Fruit fly (Drosophila melanogaster) whole organism, embryonic: ENCODE data around the gene Cht5.

Experiments used
- CG1024 ChIP-seq: fragments of 200-800 bp; sonication (Bioruptor generic); IDR thresholded peaks from 2 replicates; pipeline ENCODE4 v1.3.6; 2022; ENCODE audit warnings: missing biosample characterization, missing genetic modification characterization
- CG10366 ChIP-seq: fragments of 200-800 bp; sonication (Bioruptor generic); IDR thresholded peaks from 2 replicates; pipeline ENCODE4 v1.3.6; 2022; ENCODE audit warnings: missing biosample characterization, missing genetic modification characterization
- CG10543 ChIP-seq: fragments of 200-800 bp; sonication (Bioruptor generic); optimal IDR thresholded peaks from 3 replicates; lab custom pipeline; 2017; ENCODE audit warnings: missing biosample characterization, mild to moderate bottlenecking, missing genetic modification characterization, moderate library complexity
- CG1233 ChIP-seq: fragments of 200-800 bp; sonication (Bioruptor generic); optimal IDR thresholded peaks from 4 replicates; lab custom pipeline; 2018; ENCODE audit warnings: missing biosample characterization, mild to moderate bottlenecking, missing genetic modification characterization
- CG12659 ChIP-seq: fragments of 200-800 bp; sonication (Bioruptor generic); optimal IDR thresholded peaks from 3 replicates; lab custom pipeline; 2017; ENCODE audit warnings: mild to moderate bottlenecking, missing biosample characterization, missing genetic modification reagents, missing genetic modification characterization
- CG12769 ChIP-seq: fragments of 200-800 bp; sonication (Bioruptor generic); optimal IDR thresholded peaks from 2 replicates; lab custom pipeline; 2019; ENCODE audit warnings: missing biosample characterization, mild to moderate bottlenecking, missing genetic modification characterization, moderate library complexity
- CG13775 ChIP-seq: fragments of 200-800 bp; sonication (Bioruptor generic); optimal IDR thresholded peaks from 3 replicates; lab custom pipeline; 2017; ENCODE audit warnings: missing biosample characterization, mild to moderate bottlenecking, missing genetic modification characterization
- CG14860 ChIP-seq: fragments of 200-800 bp; sonication (Bioruptor generic); IDR thresholded peaks from 3 replicates; pipeline ENCODE4 v1.3.6; 2022; ENCODE audit warnings: missing biosample characterization, missing genetic modification characterization; ENCODE audit not compliant: partially characterized antibody
- CG17385 ChIP-seq: fragments of 200-800 bp; sonication (Bioruptor generic); optimal IDR thresholded peaks from 3 replicates; lab custom pipeline; 2018; ENCODE audit warnings: missing biosample characterization, mild to moderate bottlenecking, missing genetic modification characterization
- CG2116 ChIP-seq: fragments of 200-800 bp; sonication (Bioruptor generic); optimal IDR thresholded peaks from 3 replicates; lab custom pipeline; 2018; ENCODE audit warnings: missing biosample characterization, mild to moderate bottlenecking, missing genetic modification characterization
- CG2875 ChIP-seq: fragments of 200-800 bp; sonication (Bioruptor generic); optimal IDR thresholded peaks from 2 replicates; lab custom pipeline; 2017; ENCODE audit warnings: missing biosample characterization, mild to moderate bottlenecking, missing genetic modification characterization, missing genetic modification reagents
- CG3281 ChIP-seq: fragments of 200-800 bp; sonication (Bioruptor generic); optimal IDR thresholded peaks from 3 replicates; lab custom pipeline; 2017; ENCODE audit warnings: missing biosample characterization, mild to moderate bottlenecking, missing genetic modification characterization
- CG43689 ChIP-seq: fragments of 200-800 bp; sonication (Bioruptor generic); IDR thresholded peaks from 2 replicates; pipeline ENCODE4 v1.3.6; 2022; ENCODE audit warnings: missing biosample characterization, missing genetic modification characterization
- CG6254 ChIP-seq: fragments of 200-800 bp; sonication (Bioruptor generic); optimal IDR thresholded peaks from 3 replicates; lab custom pipeline; 2017; ENCODE audit warnings: mild to moderate bottlenecking, missing biosample characterization, missing genetic modification reagents, missing genetic modification characterization
- CG6654 ChIP-seq: fragments of 200-800 bp; sonication (Bioruptor generic); optimal IDR thresholded peaks from 2 replicates; lab custom pipeline; 2017; ENCODE audit warnings: missing biosample characterization, mild to moderate bottlenecking, missing genetic modification characterization
- CG6683 ChIP-seq: fragments of 200-800 bp; sonication (Bioruptor generic); optimal IDR thresholded peaks from 2 replicates; lab custom pipeline; 2017; ENCODE audit warnings: missing biosample characterization, mild to moderate bottlenecking, missing genetic modification characterization, missing genetic modification reagents
- CG7271 ChIP-seq: fragments of 200-800 bp; sonication (Bioruptor generic); optimal IDR thresholded peaks from 2 replicates; lab custom pipeline; 2018; ENCODE audit warnings: missing biosample characterization, mild to moderate bottlenecking, missing genetic modification characterization, moderate library complexity
- CG7556 ChIP-seq: fragments of 200-800 bp; sonication (Bioruptor generic); optimal IDR thresholded peaks from 2 replicates; lab custom pipeline; 2017; ENCODE audit warnings: missing biosample characterization, mild to moderate bottlenecking, missing genetic modification characterization
- CG8944 ChIP-seq: fragments of 200-800 bp; sonication (Bioruptor generic); optimal IDR thresholded peaks from 3 replicates; lab custom pipeline; 2016; ENCODE audit warnings: missing biosample characterization, missing genetic modification characterization
- CG9932 ChIP-seq: fragments of 200-800 bp; sonication (Bioruptor generic); IDR thresholded peaks from 2 replicates; pipeline ENCODE4 v1.3.6; 2022; ENCODE audit warnings: missing biosample characterization, missing genetic modification characterization
- CHES-1-like ChIP-seq: fragments of 200-800 bp; sonication (Bioruptor generic); optimal IDR thresholded peaks from 2 replicates; lab custom pipeline; 2016; ENCODE audit warnings: missing biosample characterization, missing genetic modification characterization
- CTCF ChIP-seq: fragments of 200-800 bp; sonication (Bioruptor generic); optimal IDR thresholded peaks from 2 replicates; lab custom pipeline; 2017; ENCODE audit warnings: missing biosample characterization, mild to moderate bottlenecking, missing genetic modification characterization, moderate library complexity
- Dad ChIP-seq: fragments of 200-800 bp; sonication (Bioruptor generic); optimal IDR thresholded peaks from 3 replicates; lab custom pipeline; 2016; ENCODE audit warnings: missing biosample characterization, missing genetic modification characterization
- Hey ChIP-seq: fragments of 200-800 bp; sonication (Bioruptor generic); optimal IDR thresholded peaks from 3 replicates; lab custom pipeline; 2018; ENCODE audit warnings: missing biosample characterization, mild to moderate bottlenecking, missing genetic modification characterization
- Med ChIP-seq: fragments of 200-800 bp; sonication (Bioruptor generic); peaks from one replicate; lab custom pipeline; 2016; ENCODE audit warnings: missing biosample characterization, missing genetic modification characterization, mild to moderate bottlenecking, inconsistent platforms, moderate library complexity
- NC2β ChIP-seq: fragments of 200-800 bp; sonication (Bioruptor generic); optimal IDR thresholded peaks from 2 replicates; lab custom pipeline; 2016; ENCODE audit warnings: missing biosample characterization, missing genetic modification characterization
- NK7.1 ChIP-seq: fragments of 200-800 bp; sonication (Bioruptor generic); optimal IDR thresholded peaks from 3 replicates; lab custom pipeline; 2016; ENCODE audit warnings: missing biosample characterization, missing genetic modification characterization
- Nf-YA ChIP-seq: fragments of 200-800 bp; sonication (Bioruptor generic); IDR thresholded peaks from 2 replicates; pipeline ENCODE4 v1.3.6; 2022; ENCODE audit warnings: missing biosample characterization, missing genetic modification characterization
- PHDP ChIP-seq: fragments of 200-800 bp; sonication (Bioruptor generic); optimal IDR thresholded peaks from 3 replicates; lab custom pipeline; 2018; ENCODE audit warnings: missing biosample characterization, mild to moderate bottlenecking, missing genetic modification characterization, moderate library complexity
- Tbp ChIP-seq: fragments of >200 bp; optimal IDR thresholded peaks from 2 replicates; lab custom pipeline; 2018; ENCODE audit warnings: missing biosample characterization, missing genetic modification characterization
- Trl ChIP-seq, 3 experiments: fragments of >200 bp in 2 of 3; fragments of 200-800 bp in 1 of 3; sonication (Bioruptor generic) in 1 of 3; optimal IDR thresholded peaks; 2 replicates in 1 of 3; 3 replicates in 2 of 3; lab custom pipeline; 2016 to 2017; ENCODE audit warnings: missing biosample characterization in 1 of 3, missing genetic modification characterization in 1 of 3
- YL-1 ChIP-seq: fragments of 200-800 bp; sonication (Bioruptor generic); optimal IDR thresholded peaks from 3 replicates; lab custom pipeline; 2017; ENCODE audit warnings: missing biosample characterization, mild to moderate bottlenecking, missing genetic modification characterization
- amos ChIP-seq: fragments of 200-800 bp; sonication (Bioruptor generic); IDR thresholded peaks from 2 replicates; pipeline ENCODE4 v1.3.6; 2022; ENCODE audit warnings: missing biosample characterization, missing genetic modification characterization; ENCODE audit not compliant: partially characterized antibody
- ash1 ChIP-seq: fragments of 200-800 bp; sonication (Bioruptor generic); optimal IDR thresholded peaks from 2 replicates; lab custom pipeline; 2018; ENCODE audit warnings: missing biosample characterization, mild to moderate bottlenecking, missing genetic modification characterization
- danr ChIP-seq: fragments of 200-800 bp; sonication (Bioruptor generic); IDR thresholded peaks from 2 replicates; pipeline ENCODE4 v1.3.6; 2022; ENCODE audit warnings: missing biosample characterization, missing genetic modification characterization
- ftz-f1 ChIP-seq: fragments of 200-800 bp; sonication (Bioruptor generic); optimal IDR thresholded peaks from 2 replicates; lab custom pipeline; 2016; ENCODE audit warnings: missing biosample characterization, missing genetic modification characterization
- gfzf ChIP-seq: fragments of 200-800 bp; sonication (Bioruptor generic); optimal IDR thresholded peaks from 2 replicates; lab custom pipeline; 2016; ENCODE audit warnings: missing biosample characterization, mild to moderate bottlenecking, missing genetic modification characterization, moderate library complexity
- kah ChIP-seq: fragments of 200-800 bp; sonication (Bioruptor generic); optimal IDR thresholded peaks from 2 replicates; lab custom pipeline; 2018; ENCODE audit warnings: missing biosample characterization, mild to moderate bottlenecking, missing genetic modification characterization
- kay ChIP-seq: fragments of 200-800 bp; sonication (Bioruptor generic); optimal IDR thresholded peaks from 2 replicates; lab custom pipeline; 2016; ENCODE audit warnings: missing biosample characterization, missing genetic modification characterization
- lola ChIP-seq, 3 experiments: fragments of >200 bp in 2 of 3; fragments of 200-800 bp in 1 of 3; sonication (Bioruptor generic) in 1 of 3; optimal IDR thresholded peaks; 2 replicates each; lab custom pipeline; 2017 to 2019; ENCODE audit warnings: missing biosample characterization in 3 of 3, missing genetic modification characterization in 3 of 3, mild to moderate bottlenecking in 1 of 3, moderate library complexity in 1 of 3
- pan ChIP-seq, 4 experiments: fragments of >200 bp in 3 of 4; fragments of 200-800 bp in 1 of 4; sonication (Bioruptor generic) in 1 of 4; optimal IDR thresholded peaks in 3 of 4; IDR thresholded peaks in 1 of 4; 2 replicates each; pipeline versions ENCODE4 v1.3.6 to Lab custom; 2017 to 2022; ENCODE audit warnings: missing biosample characterization in 2 of 4, missing genetic modification characterization in 2 of 4, mixed read lengths in 1 of 4
- pb ChIP-seq: fragments of 200-800 bp; sonication (Bioruptor generic); optimal IDR thresholded peaks from 3 replicates; lab custom pipeline; 2016; ENCODE audit warnings: missing biosample characterization, missing genetic modification characterization
- pum ChIP-seq: fragments of 200-800 bp; sonication (Bioruptor generic); optimal IDR thresholded peaks from 2 replicates; lab custom pipeline; 2016; ENCODE audit warnings: missing biosample characterization, missing genetic modification characterization
- run ChIP-seq: fragments of 200-800 bp; sonication (Bioruptor generic); optimal IDR thresholded peaks from 3 replicates; lab custom pipeline; 2018; ENCODE audit warnings: missing biosample characterization, mild to moderate bottlenecking, missing genetic modification characterization
- sens ChIP-seq: fragments of 200-800 bp; sonication (Bioruptor generic); peaks from one replicate; lab custom pipeline; 2016; ENCODE audit warnings: missing biosample characterization, missing genetic modification characterization
- tll ChIP-seq, 2 experiments: fragments of 200-800 bp in 1 of 2; fragments of >200 bp in 1 of 2; sonication (Bioruptor generic) in 1 of 2; optimal IDR thresholded peaks; 2 replicates each; lab custom pipeline; 2017 to 2019; ENCODE audit warnings: missing biosample characterization in 2 of 2, missing genetic modification characterization in 2 of 2, mild to moderate bottlenecking in 1 of 2, moderate library complexity in 1 of 2
- trem ChIP-seq: fragments of 200-800 bp; optimal IDR thresholded peaks from 3 replicates; lab custom pipeline; 2019; ENCODE audit warnings: missing biosample characterization, mild to moderate bottlenecking, missing genetic modification characterization, moderate library complexity
- tup ChIP-seq: fragments of 200-800 bp; sonication (Bioruptor generic); optimal IDR thresholded peaks from 2 replicates; lab custom pipeline; 2016; ENCODE audit warnings: missing biosample characterization, mild to moderate bottlenecking, missing genetic modification characterization, moderate library complexity
- vfl ChIP-seq: fragments of 200-800 bp; sonication (Bioruptor generic); optimal IDR thresholded peaks from 2 replicates; lab custom pipeline; 2016; ENCODE audit warnings: missing biosample characterization, missing genetic modification characterization

The Cht5 gene

DNA sequence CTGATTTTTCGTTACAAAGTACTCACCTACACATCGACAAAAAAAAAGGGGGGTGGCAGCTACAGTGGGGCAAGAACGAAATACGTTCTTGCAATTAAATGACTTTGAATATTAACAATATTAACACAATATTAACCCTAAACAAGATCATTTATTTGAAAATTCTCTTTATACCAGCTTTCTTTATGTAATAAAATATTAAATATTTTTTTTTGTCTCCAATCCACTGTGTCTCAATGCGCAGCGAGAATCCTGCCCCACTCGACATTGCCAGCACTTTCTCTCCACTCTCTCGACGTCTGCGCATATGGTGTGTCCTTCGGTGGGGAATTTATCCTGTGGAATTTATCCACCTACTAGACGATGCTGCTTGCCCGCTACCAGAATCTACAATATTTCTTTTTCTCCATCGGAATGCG is 33.1 kb downstream of the Cht5 start (continued):
- TF ChIP-seq tll (GFP tag; optimal IDR thresholded peaks at IDR 0.05; lab: Kevin White, UChicago) (no peak), gfzf (no peak), Tbp (GFP tag; lab: Kevin White, UChicago) (no peak), CG2875 (peak; percentile 82), CG2116 (GFP tag; lab: Kevin White, UChicago) (peak; percentile 54), PHDP (peak; percentile 93), CG17385 (GFP tag; lab: Kevin White, UChicago) (peak; percentile 88), run (tag; lab: Kevin White, UChicago) (peak; percentile 79), CG8944 (no peak), Nf-YA (peak; percentile 89), CTCF (peak; percentile 38), CG7271 (tag; lab: Kevin White, UChicago) (peak; percentile 61), pb (GFP tag; lab: Kevin White, UChicago) (no peak), CG12659 (GFP tag; lab: Kevin White, UChicago) (peak; percentile 92), kay (GFP tag; lab: Kevin White, UChicago) (peak; percentile 71), NC2β (GFP tag; lab: Kevin White, UChicago) (peak; percentile 32), CG9932 (GFP tag; lab: Robert Waterston, UW) (peak; percentile 93), YL-1 (GFP tag; lab: Kevin White, UChicago) (peak; percentile 64), ash1 (GFP tag; lab: Kevin White, UChicago) (peak; percentile 6), CG3281 (peak; percentile 92), CG12769 (peak; percentile 6), kah (GFP tag; lab: Kevin White, UChicago) (peak; percentile 76), CHES-1-like (GFP tag; lab: Kevin White, UChicago) (peak; percentile 41), Trl (optimal IDR thresholded peaks at IDR 0.05; lab: Kevin White, UChicago) (peak; percentile 26 to 38), Trl (GFP tag; optimal IDR thresholded peaks at IDR 0.05; lab: Kevin White, UChicago) (peak; percentile 63), CG7556 (peak; percentile 95), Med (GFP tag; lab: Kevin White, UChicago) (peak; percentile 93), CG1024 (peak; percentile 78), vfl (GFP tag; lab: Kevin White, UChicago) (peak; percentile 65), NK7.1 (GFP tag; lab: Kevin White, UChicago) (peak; percentile 6), Dad (GFP tag; lab: Kevin White, UChicago) (peak; percentile 57), trem (tag; lab: Kevin White, UChicago) (peak; percentile 15), CG43689 (GFP tag; lab: Robert Waterston, UW) (peak; percentile 72), CG10366 (GFP tag; lab: Robert Waterston, UW) (peak; percentile 91), tup (GFP tag; lab: Kevin White, UChicago) (peak; percentile 81), pum (peak; percentile 50), CG14860 (peak; percentile 57; the same call in 2 of the 3 replicates), sens (GFP tag; lab: Kevin White, UChicago) (peak; percentile 95), pan (optimal IDR thresholded peaks at IDR 0.05; lab: Kevin White, UChicago) (no peak), pan (GFP tag; optimal IDR thresholded peaks at IDR 0.05 in 1 of 2, IDR thresholded peaks at IDR 0.05 in 1 of 2) (peak in 1 of 2 experiments; percentile 96), CG10543 (GFP tag; lab: Kevin White, UChicago) (peak; percentile 95), CG6683 (peak; percentile 94), amos (no peak), CG6254 (GFP tag; lab: Kevin White, UChicago) (peak; percentile 88), CG1233 (peak; percentile 87), lola (GFP tag; optimal IDR thresholded peaks at IDR 0.05; lab: Kevin White, UChicago) (peak in 1 of 3 experiments; percentile 83), Hey (tag; lab: Kevin White, UChicago) (no peak), CG13775 (GFP tag; lab: Kevin White, UChicago) (peak; percentile 84), ftz-f1 (no peak), CG6654 (peak; percentile 67), danr (peak; percentile 74)
